Worm (Caenorhabditis elegans) whole organism, L1 larva: Measurements from ENCODE around the gene rict-1.

ENCODE experiments used
- ama-1 ChIP-seq: fragments of 150-350 bp; optimal IDR thresholded peaks from 2 replicates; lab custom pipeline; 2014
- egl-13 ChIP-seq: sonication (generic microtip); optimal IDR thresholded peaks from 2 replicates; lab custom pipeline; 2016; ENCODE audit warnings: missing genotype, missing genetic modification reagents, missing genetic modification characterization, missing compliant biosample characterization
- fos-1 ChIP-seq: fragments of 150-350 bp; optimal IDR thresholded peaks from 2 replicates; lab custom pipeline; 2014; ENCODE audit warnings: missing biosample characterization, missing genetic modification characterization
- lsy-2 ChIP-seq, 2 experiments: fragments of 150-350 bp; optimal IDR thresholded peaks; 2 replicates each; lab custom pipeline; 2014; ENCODE audit warnings: missing biosample characterization in 2 of 2, missing genetic modification characterization in 2 of 2
- mdl-1 ChIP-seq, 2 experiments: fragments of 150-350 bp; optimal IDR thresholded peaks; 2 replicates each; lab custom pipeline; 2014 to 2017; ENCODE audit warnings: missing biosample characterization in 2 of 2, missing genetic modification characterization in 2 of 2, inconsistent platforms in 1 of 2
- skn-1 ChIP-seq: fragments of 150-350 bp; optimal IDR thresholded peaks from 2 replicates; lab custom pipeline; 2014; ENCODE audit warnings: missing biosample characterization, missing genetic modification characterization
- snu-23 ChIP-seq: sonication (generic microtip); optimal IDR thresholded peaks from 2 replicates; lab custom pipeline; 2016; ENCODE audit warnings: missing genetic modification characterization, missing compliant biosample characterization
- sox-4 ChIP-seq: sonication (generic microtip); optimal IDR thresholded peaks from 2 replicates; lab custom pipeline; 2016; ENCODE audit warnings: missing genetic modification characterization, missing compliant biosample characterization

- TF ChIP-seq skn-1 (tag; lab: Kevin White, UChicago) (no peak), mdl-1 (tag; optimal IDR thresholded peaks at IDR 0.05; lab: Kevin White, UChicago) (no peak), fos-1 (tag; lab: Kevin White, UChicago) (no peak), egl-13 (no peak), lsy-2 (tag; optimal IDR thresholded peaks at IDR 0.05; lab: Kevin White, UChicago) (no peak), snu-23 (GFP tag; lab: Kevin White, UChicago) (no peak), sox-4 (tag; lab: Kevin White, UChicago) (no peak), ama-1 (lab: Kevin White, UChicago) (no peak)
Observed at ce11 chrII:13163009-13163408, 46.4 kb upstream of the rict-1 start.
